Fruit fly (Drosophila melanogaster): Measurements from ENCODE around the gene CG1288.

The CG1288 gene

DNA sequence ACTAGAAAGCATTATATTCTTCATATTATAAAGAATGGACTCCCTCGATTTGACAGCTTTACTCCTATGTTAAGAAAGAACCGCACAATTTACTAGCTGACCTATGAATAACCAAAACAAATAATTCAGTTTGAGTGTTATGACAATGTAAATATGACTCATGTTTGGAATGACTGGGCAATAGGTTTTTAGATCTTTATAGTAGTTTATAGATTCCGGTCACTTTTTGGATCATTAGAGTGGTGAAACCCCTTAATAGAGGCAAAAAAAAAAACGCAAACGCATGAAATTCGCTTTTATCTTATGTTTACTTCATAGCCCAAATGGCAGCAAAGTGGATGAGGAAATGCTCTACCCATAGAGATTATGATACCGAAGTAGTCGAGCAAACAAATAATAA, 11.4 kb upstream of the CG1288 start, which contains the start of gene CG14605:
TSS of gene CG14605 (minus strand) at position 101 of the 400 bp plus-strand sequence.
- TF ChIP-seq NC2α (GFP tag; optimal IDR thresholded peaks at IDR 0.05) (no peak), CG8388 (GFP tag; optimal IDR thresholded peaks at IDR 0.05) (no peak), Eip74EF (GFP tag; optimal IDR thresholded peaks at IDR 0.05) (no peak), sd (tag; optimal IDR thresholded peaks at IDR 0.05) (no peak), wor (GFP tag; IDR thresholded peaks at IDR 0.05) (no peak)

DNA sequence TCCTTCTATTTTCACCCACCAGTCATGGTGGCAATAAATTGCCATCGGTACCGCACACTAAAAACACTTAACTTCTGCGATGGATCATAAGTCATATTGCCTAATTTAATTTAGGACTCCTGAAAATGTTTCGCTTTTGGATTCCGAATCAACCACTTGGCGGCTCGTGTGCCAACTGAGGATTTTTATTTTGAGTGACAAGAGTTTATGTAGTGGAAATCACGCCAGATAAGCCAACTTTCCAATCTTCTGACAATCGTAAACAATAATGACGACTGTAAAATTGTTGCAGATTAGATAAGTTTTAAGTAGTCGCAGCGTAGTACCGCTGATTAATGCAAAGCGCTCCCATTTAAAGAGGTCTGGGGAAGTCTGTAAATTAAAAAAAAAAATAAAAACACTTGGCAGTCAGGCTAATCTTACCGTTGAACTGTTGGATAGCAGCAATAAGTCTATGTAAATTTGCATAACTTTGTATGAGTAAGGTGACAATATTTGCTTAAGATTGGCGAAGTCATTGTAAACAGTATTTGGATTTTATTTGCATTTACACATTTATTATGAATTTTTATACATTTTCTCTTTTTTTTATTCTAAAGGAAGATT, 8.8 kb upstream of the CG1288 start, which contains the start of gene CG14606:
TSS of gene CG14606 (minus strand) at position 160 of the 606 bp plus-strand sequence.
- TF ChIP-seq B-H2 (GFP tag; optimal IDR thresholded peaks at IDR 0.05) (peak; percentile 21), CG3281 (GFP tag; optimal IDR thresholded peaks at IDR 0.05) (peak; percentile 53), scrt (GFP tag; optimal IDR thresholded peaks at IDR 0.05) (peak; percentile 46), CG3163 (GFP tag; optimal IDR thresholded peaks at IDR 0.05) (no peak), Meics (GFP tag; optimal IDR thresholded peaks at IDR 0.05) (peak; percentile 48), CG10431 (GFP tag; optimal IDR thresholded peaks at IDR 0.05) (no peak), CG1602 (GFP tag; optimal IDR thresholded peaks at IDR 0.05) (no peak), fd3F (GFP tag; optimal IDR thresholded peaks at IDR 0.05) (peak; percentile 33), schlank (tag; optimal IDR thresholded peaks at IDR 0.05) (peak; percentile 36), CG4282 (GFP tag; optimal IDR thresholded peaks at IDR 0.05) (no peak), mirr (GFP tag; optimal IDR thresholded peaks at IDR 0.05) (peak; percentile 37), ase (GFP tag; IDR thresholded peaks at IDR 0.05) (no peak), CG15269 (tag; optimal IDR thresholded peaks at IDR 0.05) (peak; percentile 41), GATAe (GFP tag; conservative IDR thresholded peaks at IDR 0.05) (0 out of 2 replicates have a peak, but pooled peaks have one; percentile 38), CG12155 (GFP tag; optimal IDR thresholded peaks at IDR 0.05) (no peak), Hmr (GFP tag; optimal IDR thresholded peaks at IDR 0.05) (peak; percentile 74), Rfx (GFP tag; IDR thresholded peaks at IDR 0.05) (0 out of 2 replicates have a peak, but pooled peaks have one; percentile 13), BtbVII (GFP tag; optimal IDR thresholded peaks at IDR 0.05) (peak; percentile 21), lab (GFP tag; optimal IDR thresholded peaks at IDR 0.05) (peak; percentile 65), CG18476 (GFP tag; optimal IDR thresholded peaks at IDR 0.05) (no peak), sug (tag; optimal IDR thresholded peaks at IDR 0.05) (peak; percentile 41), vvl (GFP tag; IDR thresholded peaks at IDR 0.05) (no peak), Dref (GFP tag; IDR thresholded peaks at IDR 0.05) (no peak), CoRest (tag; optimal IDR thresholded peaks at IDR 0.05) (peak; percentile 21), CG12071 (GFP tag; optimal IDR thresholded peaks at IDR 0.05) (peak; percentile 8), CG9817 (tag; optimal IDR thresholded peaks at IDR 0.05) (peak; percentile 18), Hey (tag; optimal IDR thresholded peaks at IDR 0.05) (peak; percentile 73), CG7556 (GFP tag; optimal IDR thresholded peaks at IDR 0.05) (no peak), cwo (GFP tag; optimal IDR thresholded peaks at IDR 0.05) (peak; percentile 21), CG18599 (GFP tag; optimal IDR thresholded peaks at IDR 0.05) (peak; percentile 48), CG15514 (GFP tag; optimal IDR thresholded peaks at IDR 0.05) (peak; percentile 35), gem (tag; optimal IDR thresholded peaks at IDR 0.05) (no peak), caup (GFP tag; optimal IDR thresholded peaks at IDR 0.05; ENCODE audit: severe bottlenecking) (peak; percentile 7), Fer3 (tag; optimal IDR thresholded peaks at IDR 0.05) (peak; percentile 37), CG6813 (GFP tag; optimal IDR thresholded peaks at IDR 0.05) (no peak), exex (tag; optimal IDR thresholded peaks at IDR 0.05) (peak; percentile 91), CG13296 (GFP tag; optimal IDR thresholded peaks at IDR 0.05) (peak; percentile 58), CG2678 (tag; optimal IDR thresholded peaks at IDR 0.05) (peak; percentile 57), CG34376 (GFP tag; optimal IDR thresholded peaks at IDR 0.05) (peak; percentile 14), CG14965 (GFP tag; optimal IDR thresholded peaks at IDR 0.05; ENCODE audit: borderline replicate concordance) (no peak), Fer2 (tag; optimal IDR thresholded peaks at IDR 0.05) (no peak)

All from whole organism, embryonic.